Fruit fly (Drosophila melanogaster) whole organism, embryonic: ENCODE results near the gene CdGAPr.

Experiments
- BEAF-32 ChIP-seq: fragments of 200-800 bp; sonication (Bioruptor generic); optimal IDR thresholded peaks from 3 replicates; lab custom pipeline; 2017; ENCODE audit warnings: missing biosample characterization, missing genetic modification characterization, mild to moderate bottlenecking, moderate library complexity, missing genetic modification reagents
- Bteb2 ChIP-seq: fragments of 200-800 bp; sonication (Bioruptor generic); optimal IDR thresholded peaks from 2 replicates; lab custom pipeline; 2016; ENCODE audit warnings: missing biosample characterization, missing genetic modification characterization
- CG10267 ChIP-seq: fragments of 200-800 bp; sonication (Bioruptor generic); optimal IDR thresholded peaks from 2 replicates; lab custom pipeline; 2018; ENCODE audit warnings: missing biosample characterization, mild to moderate bottlenecking, missing genetic modification characterization, moderate library complexity
- CG12659 ChIP-seq: fragments of 200-800 bp; sonication (Bioruptor generic); optimal IDR thresholded peaks from 3 replicates; lab custom pipeline; 2017; ENCODE audit warnings: mild to moderate bottlenecking, missing biosample characterization, missing genetic modification reagents, missing genetic modification characterization
- CG15073 ChIP-seq: fragments of 200-800 bp; sonication (Bioruptor generic); optimal IDR thresholded peaks from 2 replicates; lab custom pipeline; 2016; ENCODE audit warnings: missing biosample characterization, missing genetic modification characterization
- CG17328 ChIP-seq: fragments of 200-800 bp; sonication (Bioruptor generic); IDR thresholded peaks from 2 replicates; pipeline ENCODE4 v1.3.6; 2022; ENCODE audit warnings: missing biosample characterization, missing genetic modification characterization
- CG17361 ChIP-seq: fragments of 200-800 bp; sonication (Bioruptor generic); IDR thresholded peaks from 3 replicates; pipeline ENCODE4 v1.3.6; 2022; ENCODE audit warnings: missing biosample characterization, missing genetic modification characterization
- CG3065 ChIP-seq: fragments of 200-800 bp; sonication (Bioruptor generic); optimal IDR thresholded peaks from 2 replicates; lab custom pipeline; 2016; ENCODE audit warnings: missing biosample characterization, missing genetic modification characterization
- CG33557 ChIP-seq: fragments of 200-800 bp; sonication (Bioruptor generic); optimal IDR thresholded peaks from 2 replicates; lab custom pipeline; 2019; ENCODE audit warnings: missing biosample characterization, mild to moderate bottlenecking, missing genetic modification characterization, moderate library complexity
- CG4424 ChIP-seq: fragments of 200-800 bp; sonication (Bioruptor generic); optimal IDR thresholded peaks from 3 replicates; lab custom pipeline; 2016; ENCODE audit warnings: missing biosample characterization, missing genetic modification characterization
- CG7839 ChIP-seq: fragments of 200-800 bp; sonication (Bioruptor generic); optimal IDR thresholded peaks from 3 replicates; lab custom pipeline; 2018; ENCODE audit warnings: missing biosample characterization, mild to moderate bottlenecking, missing genetic modification characterization, moderate library complexity
- CG8388 ChIP-seq: fragments of 200-800 bp; sonication (Bioruptor generic); optimal IDR thresholded peaks from 2 replicates; lab custom pipeline; 2019; ENCODE audit warnings: missing biosample characterization, mild to moderate bottlenecking, missing genetic modification characterization, moderate library complexity
- CG9609 ChIP-seq: fragments of 200-800 bp; sonication (Bioruptor generic); optimal IDR thresholded peaks from 3 replicates; lab custom pipeline; 2016; ENCODE audit warnings: missing biosample characterization, missing genetic modification characterization
- Doc2 ChIP-seq: fragments of 200-800 bp; sonication (Bioruptor generic); IDR thresholded peaks from 2 replicates; pipeline ENCODE4 v1.3.6; 2022; ENCODE audit warnings: missing biosample characterization, missing genetic modification characterization
- Ets97D ChIP-seq: fragments of 200-800 bp; sonication (Bioruptor generic); optimal IDR thresholded peaks from 3 replicates; lab custom pipeline; 2016; ENCODE audit warnings: missing biosample characterization, missing genetic modification characterization
- Fer1 ChIP-seq: fragments of 200-800 bp; sonication (Bioruptor generic); optimal IDR thresholded peaks from 2 replicates; lab custom pipeline; 2017; ENCODE audit warnings: missing biosample characterization, mild to moderate bottlenecking, missing genetic modification characterization
- Hmr ChIP-seq: fragments of 200-800 bp; sonication (Bioruptor generic); optimal IDR thresholded peaks from 3 replicates; lab custom pipeline; 2017; ENCODE audit warnings: mild to moderate bottlenecking, missing biosample characterization, missing genetic modification reagents, missing genetic modification characterization
- Hr51 ChIP-seq, 2 experiments: fragments of 200-800 bp; sonication (Bioruptor generic); optimal IDR thresholded peaks; 2 replicates in 1 of 2; 3 replicates in 1 of 2; lab custom pipeline; 2016 to 2018; ENCODE audit warnings: missing biosample characterization in 2 of 2, missing genetic modification characterization in 2 of 2, mild to moderate bottlenecking in 1 of 2, moderate library complexity in 1 of 2
- Med ChIP-seq: fragments of 200-800 bp; sonication (Bioruptor generic); peaks from one replicate; lab custom pipeline; 2016; ENCODE audit warnings: missing biosample characterization, missing genetic modification characterization, mild to moderate bottlenecking, inconsistent platforms, moderate library complexity
- Myb ChIP-seq: fragments of 200-800 bp; sonication (Bioruptor generic); optimal IDR thresholded peaks from 2 replicates; lab custom pipeline; 2016; ENCODE audit warnings: missing biosample characterization, missing genetic modification characterization
- NfI ChIP-seq: fragments of 200-800 bp; sonication (Bioruptor generic); optimal IDR thresholded peaks from 3 replicates; lab custom pipeline; 2018; ENCODE audit warnings: missing biosample characterization, mild to moderate bottlenecking, missing genetic modification characterization, moderate library complexity
- Sox102F ChIP-seq: fragments of 200-800 bp; sonication (Bioruptor generic); optimal IDR thresholded peaks from 2 replicates; lab custom pipeline; 2018; ENCODE audit warnings: missing biosample characterization, mild to moderate bottlenecking, missing genetic modification characterization, moderate library complexity
- Ssrp ChIP-seq: fragments of 200-800 bp; sonication (Bioruptor generic); optimal IDR thresholded peaks from 2 replicates; lab custom pipeline; 2018; ENCODE audit warnings: missing biosample characterization, mild to moderate bottlenecking, missing genetic modification characterization, moderate library complexity
- Tbp ChIP-seq: fragments of >200 bp; optimal IDR thresholded peaks from 2 replicates; lab custom pipeline; 2018; ENCODE audit warnings: missing biosample characterization, missing genetic modification characterization
- ara ChIP-seq: fragments of 200-800 bp; sonication (Bioruptor generic); IDR thresholded peaks from 2 replicates; pipeline ENCODE4 v1.3.6; 2022; ENCODE audit warnings: missing biosample characterization, missing genetic modification characterization
- bsh ChIP-seq, 2 experiments: fragments of 200-800 bp; sonication (Bioruptor generic); optimal IDR thresholded peaks; 2 replicates each; lab custom pipeline; 2017 to 2018; ENCODE audit warnings: mild to moderate bottlenecking in 2 of 2, missing biosample characterization in 2 of 2, missing genetic modification characterization in 2 of 2, moderate library complexity in 1 of 2
- croc ChIP-seq: fragments of 200-800 bp; sonication (Bioruptor generic); conservative IDR thresholded peaks from 3 replicates; pipeline ENCODE4 v1.3.6; 2022; ENCODE audit warnings: missing biosample characterization, missing genetic modification characterization
- disco-r ChIP-seq: fragments of 200-800 bp; sonication (Bioruptor generic); optimal IDR thresholded peaks from 2 replicates; lab custom pipeline; 2016; ENCODE audit warnings: missing biosample characterization, missing genetic modification characterization
- dpn ChIP-seq, 2 experiments: fragments of 200-800 bp; sonication (Bioruptor generic); optimal IDR thresholded peaks; 3 replicates each; lab custom pipeline; 2016; ENCODE audit warnings: missing biosample characterization in 2 of 2, missing genetic modification characterization in 2 of 2
- gcm2 ChIP-seq: fragments of 200-800 bp; sonication (Bioruptor generic); optimal IDR thresholded peaks from 2 replicates; lab custom pipeline; 2016; ENCODE audit warnings: missing biosample characterization, missing genetic modification characterization
- jigr1 ChIP-seq: fragments of 200-800 bp; sonication (Bioruptor generic); IDR thresholded peaks from 3 replicates; pipeline ENCODE4 v1.3.6; 2022; ENCODE audit warnings: missing biosample characterization, missing genetic modification characterization
- kni ChIP-seq: fragments of 200-800 bp; sonication (Bioruptor generic); optimal IDR thresholded peaks from 3 replicates; lab custom pipeline; 2017; ENCODE audit warnings: mild to moderate bottlenecking, missing biosample characterization, missing genetic modification reagents, missing genetic modification characterization
- knrl ChIP-seq: fragments of 200-800 bp; sonication (Bioruptor generic); IDR thresholded peaks from 3 replicates; pipeline ENCODE4 v1.3.6; 2022; ENCODE audit warnings: missing biosample characterization, missing genetic modification characterization; ENCODE audit not compliant: partially characterized antibody
- lola ChIP-seq, 3 experiments: fragments of >200 bp in 2 of 3; fragments of 200-800 bp in 1 of 3; sonication (Bioruptor generic) in 1 of 3; optimal IDR thresholded peaks; 2 replicates each; lab custom pipeline; 2017 to 2019; ENCODE audit warnings: missing biosample characterization in 3 of 3, missing genetic modification characterization in 3 of 3, mild to moderate bottlenecking in 1 of 3, moderate library complexity in 1 of 3
- nerfin-1 ChIP-seq: fragments of 200-800 bp; sonication (Bioruptor generic); optimal IDR thresholded peaks from 3 replicates; lab custom pipeline; 2019; ENCODE audit warnings: missing biosample characterization, mild to moderate bottlenecking, missing genetic modification characterization, moderate library complexity
- nmo ChIP-seq: fragments of 200-800 bp; sonication (Bioruptor generic); optimal IDR thresholded peaks from 2 replicates; lab custom pipeline; 2018; ENCODE audit warnings: missing biosample characterization, mild to moderate bottlenecking, missing genetic modification characterization, moderate library complexity
- phol ChIP-seq: fragments of 200-800 bp; sonication (Bioruptor generic); optimal IDR thresholded peaks from 3 replicates; lab custom pipeline; 2018; ENCODE audit warnings: missing biosample characterization, mild to moderate bottlenecking, missing genetic modification characterization, moderate library complexity
- sc ChIP-seq, 3 experiments: fragments of >200 bp in 2 of 3; fragments of 200-800 bp in 1 of 3; sonication (Bioruptor generic) in 1 of 3; optimal IDR thresholded peaks; 2 replicates in 2 of 3; 3 replicates in 1 of 3; lab custom pipeline; 2017; ENCODE audit warnings: mild to moderate bottlenecking in 1 of 3, missing biosample characterization in 1 of 3, missing genetic modification characterization in 1 of 3, missing genetic modification reagents in 1 of 3
- sens ChIP-seq: fragments of 200-800 bp; sonication (Bioruptor generic); peaks from one replicate; lab custom pipeline; 2016; ENCODE audit warnings: missing biosample characterization, missing genetic modification characterization
- slbo ChIP-seq: fragments of 200-800 bp; sonication (Bioruptor generic); IDR thresholded peaks from 2 replicates; pipeline ENCODE4 v1.3.6; 2022; ENCODE audit warnings: missing biosample characterization, missing genetic modification characterization
- sr ChIP-seq: fragments of 200-800 bp; sonication (Bioruptor generic); IDR thresholded peaks from 3 replicates; pipeline ENCODE4 v1.3.6; 2022; ENCODE audit warnings: missing biosample characterization, missing genetic modification characterization
- stwl ChIP-seq: fragments of 200-800 bp; sonication (Bioruptor generic); optimal IDR thresholded peaks from 3 replicates; lab custom pipeline; 2018; ENCODE audit warnings: missing biosample characterization, mild to moderate bottlenecking, missing genetic modification characterization, moderate library complexity
- tio ChIP-seq: fragments of 200-800 bp; sonication (Bioruptor generic); optimal IDR thresholded peaks from 2 replicates; lab custom pipeline; 2017; ENCODE audit warnings: missing biosample characterization, missing genetic modification characterization, inconsistent platforms
- trem ChIP-seq: fragments of 200-800 bp; optimal IDR thresholded peaks from 3 replicates; lab custom pipeline; 2019; ENCODE audit warnings: missing biosample characterization, mild to moderate bottlenecking, missing genetic modification characterization, moderate library complexity
- trh ChIP-seq: fragments of 200-800 bp; sonication (Bioruptor generic); optimal IDR thresholded peaks from 2 replicates; lab custom pipeline; 2016; ENCODE audit warnings: missing biosample characterization, missing genetic modification characterization
- unpg ChIP-seq: fragments of 200-800 bp; sonication (Bioruptor generic); optimal IDR thresholded peaks from 3 replicates; lab custom pipeline; 2018; ENCODE audit warnings: missing biosample characterization, mild to moderate bottlenecking, missing genetic modification characterization, moderate library complexity
- zen ChIP-seq: fragments of 200-800 bp; sonication (Bioruptor generic); optimal IDR thresholded peaks from 3 replicates; lab custom pipeline; 2018; ENCODE audit warnings: missing biosample characterization, mild to moderate bottlenecking, missing genetic modification characterization, moderate library complexity

The CdGAPr gene

dm6 chr2L:19819896-19820295 lies 28.2 kb upstream of the CdGAPr start (continued):
- TF ChIP-seq CG15073 (GFP tag; lab: Kevin White, UChicago) (no peak), trh (GFP tag; lab: Kevin White, UChicago) (no peak), gcm2 (GFP tag; lab: Kevin White, UChicago) (no peak), nmo (GFP tag; lab: Kevin White, UChicago) (no peak), kni (peak; percentile 9), sc (optimal IDR thresholded peaks at IDR 0.05; lab: Kevin White, UChicago) (no peak), sc (GFP tag; optimal IDR thresholded peaks at IDR 0.05; lab: Kevin White, UChicago) (no peak), trem (tag; lab: Kevin White, UChicago) (no peak), Hr51 (GFP tag; optimal IDR thresholded peaks at IDR 0.05; lab: Kevin White, UChicago) (peak in 1 of 2 experiments; percentile 13)

dm6 chr2L:19817147-19817546 lies 25.5 kb upstream of the CdGAPr start:
- TF ChIP-seq slbo (GFP tag; lab: Robert Waterston, UW) (0 out of 2 replicates have a peak, but pooled peaks have one; percentile 4), unpg (GFP tag; lab: Kevin White, UChicago) (peak; percentile 14), Doc2 (no peak), Bteb2 (GFP tag; lab: Kevin White, UChicago) (no peak), Med (GFP tag; lab: Kevin White, UChicago) (peak; percentile 76), croc (GFP tag; lab: Robert Waterston, UW) (no peak), dpn (GFP tag; optimal IDR thresholded peaks at IDR 0.05; lab: Kevin White, UChicago) (peak in 1 of 2 experiments; percentile 18), Fer1 (GFP tag; lab: Kevin White, UChicago) (peak; percentile 13), CG17328 (0 out of 2 replicates have a peak, but pooled peaks have one; percentile 12), phol (peak; percentile 42), Ets97D (peak; percentile 86), sr (no peak), Hmr (peak; percentile 36), Sox102F (GFP tag; lab: Kevin White, UChicago) (peak; percentile 28), Tbp (GFP tag; lab: Kevin White, UChicago) (peak; percentile 71), CG3065 (GFP tag; lab: Kevin White, UChicago) (peak; percentile 23), lola (GFP tag; optimal IDR thresholded peaks at IDR 0.05; lab: Kevin White, UChicago) (peak in 1 of 3 experiments; percentile 22), CG7839 (peak; percentile 15), CG4424 (peak; percentile 12), trem (tag; lab: Kevin White, UChicago) (peak; percentile 33), CG12659 (peak; percentile 0), CG33557 (GFP tag; lab: Kevin White, UChicago) (peak; percentile 47), NfI (peak; percentile 23), CG8388 (GFP tag; lab: Kevin White, UChicago) (peak; percentile 11), jigr1 (GFP tag; lab: Robert Waterston, UW) (no peak), nerfin-1 (peak; percentile 32), zen (tag; lab: Kevin White, UChicago) (peak; percentile 45), disco-r (GFP tag; lab: Kevin White, UChicago) (no peak), stwl (tag; lab: Kevin White, UChicago) (peak; percentile 82), CG17361 (0 out of 3 replicates have a peak, but pooled peaks have one; percentile 31), Ssrp (tag; lab: Kevin White, UChicago) (peak; percentile 12), Myb (peak; percentile 67), knrl (peak; percentile 53; the same call in 2 of the 3 replicates), bsh (GFP tag; optimal IDR thresholded peaks at IDR 0.05; lab: Kevin White, UChicago) (peak in 1 of 2 experiments; percentile 37), BEAF-32 (GFP tag; lab: Kevin White, UChicago) (peak; percentile 14), sens (GFP tag; lab: Kevin White, UChicago) (peak; percentile 78), CG10267 (tag; lab: Kevin White, UChicago) (peak; percentile 36), tio (GFP tag; lab: Kevin White, UChicago) (peak; percentile 6), CG9609 (GFP tag; lab: Kevin White, UChicago) (peak; percentile 2), ara (no peak)
